Worm (Caenorhabditis elegans) whole organism, young adult: ENCODE results near the gene ugt-2.

Source experiments
- C06A6.2 ChIP-seq: fragments of 200-800 bp; sonication (Bioruptor generic); conservative IDR thresholded peaks from 2 replicates; pipeline ENCODE4 v1.3.6; 2022; ENCODE audit warnings: missing genetic modification characterization, missing compliant biosample characterization
- F22D6.2 ChIP-seq: sonication (generic microtip); optimal IDR thresholded peaks from 2 replicates; lab custom pipeline; 2016; ENCODE audit warnings: mild to moderate bottlenecking, missing genetic modification characterization, missing compliant biosample characterization
- F33H1.4 ChIP-seq: fragments of 200-800 bp; sonication (Bioruptor generic); IDR thresholded peaks from 2 replicates; pipeline ENCODE4 v1.3.6; 2022; ENCODE audit warnings: missing genetic modification reagents, missing genetic modification characterization, missing compliant biosample characterization
- F39B2.1 ChIP-seq: fragments of 200-800 bp; sonication (Bioruptor generic); IDR thresholded peaks from 2 replicates; pipeline ENCODE4 v1.3.6; 2022; ENCODE audit warnings: missing genetic modification reagents, missing genetic modification characterization, missing compliant biosample characterization
- Y53G8AR.9 ChIP-seq: fragments of 200-800 bp; sonication (Bioruptor generic); conservative IDR thresholded peaks from 2 replicates; pipeline ENCODE4 v1.3.6; 2022; ENCODE audit warnings: missing genetic modification reagents, missing genetic modification characterization, missing compliant biosample characterization
- Y67H2A.10 ChIP-seq: fragments of 200-800 bp; sonication (Bioruptor generic); conservative IDR thresholded peaks from 2 replicates; pipeline ENCODE4 v1.3.6; 2022; ENCODE audit warnings: missing genetic modification reagents, missing genetic modification characterization, missing compliant biosample characterization
- attf-3 ChIP-seq: fragments of 200-800 bp; sonication (Bioruptor generic); conservative IDR thresholded peaks from 2 replicates; pipeline ENCODE4 v1.3.6; 2022; ENCODE audit warnings: missing genetic modification reagents, missing genetic modification characterization, missing compliant biosample characterization
- cebp-1 ChIP-seq, 2 experiments: fragments of 200-800 bp in 1 of 2; sonication (Bioruptor generic) in 1 of 2; sonication (generic microtip) in 1 of 2; IDR thresholded peaks in 1 of 2; optimal IDR thresholded peaks in 1 of 2; 2 replicates each; pipeline versions ENCODE4 v1.3.6 to Lab custom; 2017 to 2022; ENCODE audit warnings: missing compliant biosample characterization in 2 of 2, missing genetic modification characterization in 2 of 2, mild to moderate bottlenecking in 1 of 2, missing genetic modification reagents in 1 of 2, moderate library complexity in 1 of 2
- ceh-100 ChIP-seq: fragments of 200-800 bp; sonication (Bioruptor generic); IDR thresholded peaks from 2 replicates; pipeline ENCODE4 v1.3.6; 2022; ENCODE audit warnings: missing genetic modification reagents, missing genetic modification characterization, missing compliant biosample characterization
- ceh-27 ChIP-seq: fragments of 200-800 bp; sonication (Bioruptor generic); optimal IDR thresholded peaks from 2 replicates; lab custom pipeline; 2018; ENCODE audit warnings: mild to moderate bottlenecking, missing genetic modification characterization, moderate library complexity, missing compliant biosample characterization
- dox-1 ChIP-seq: fragments of 200-800 bp; sonication (Bioruptor generic); IDR thresholded peaks from 2 replicates; pipeline ENCODE4 v1.3.6; 2022; ENCODE audit warnings: missing genetic modification reagents, missing genetic modification characterization, missing compliant biosample characterization
- egrh-3 ChIP-seq: fragments of 200-800 bp; sonication (Bioruptor generic); IDR thresholded peaks from 2 replicates; pipeline ENCODE4 v1.3.6; 2022; ENCODE audit warnings: missing genetic modification reagents, missing genetic modification characterization, missing compliant biosample characterization
- ets-4 ChIP-seq: fragments of 200-800 bp; sonication (Bioruptor generic); optimal IDR thresholded peaks from 2 replicates; lab custom pipeline; 2018; ENCODE audit warnings: mild to moderate bottlenecking, missing genetic modification characterization, missing compliant biosample characterization
- fkh-3 ChIP-seq: sonication (generic microtip); optimal IDR thresholded peaks from 2 replicates; lab custom pipeline; 2016; ENCODE audit warnings: mild to moderate bottlenecking, missing genetic modification characterization, missing compliant biosample characterization
- hlh-26 ChIP-seq: fragments of 200-800 bp; sonication (Bioruptor generic); conservative IDR thresholded peaks from 2 replicates; pipeline ENCODE4 v1.3.6; 2022; ENCODE audit warnings: missing genetic modification reagents, missing genetic modification characterization, missing compliant biosample characterization
- hsf-1 ChIP-seq: fragments of 200-800 bp; sonication (Bioruptor generic); IDR thresholded peaks from 2 replicates; pipeline ENCODE4 v1.3.6; 2022; ENCODE audit warnings: missing genetic modification reagents, missing genetic modification characterization, missing compliant biosample characterization
- lag-1 ChIP-seq: fragments of 200-800 bp; sonication (Bioruptor generic); IDR thresholded peaks from 2 replicates; pipeline ENCODE4 v1.3.6; 2022; ENCODE audit warnings: missing genetic modification reagents, missing genetic modification characterization, missing compliant biosample characterization
- let-607 ChIP-seq, 2 experiments: fragments of 200-800 bp in 1 of 2; sonication (Bioruptor generic) in 1 of 2; sonication (generic microtip) in 1 of 2; optimal IDR thresholded peaks; 2 replicates each; lab custom pipeline; 2016 to 2018; ENCODE audit warnings: mild to moderate bottlenecking in 2 of 2, missing compliant biosample characterization in 2 of 2, missing genetic modification characterization in 2 of 2, moderate library complexity in 2 of 2, missing genotype in 1 of 2
- lin-40 ChIP-seq: sonication (generic microtip); optimal IDR thresholded peaks from 2 replicates; lab custom pipeline; 2016; ENCODE audit warnings: missing genetic modification characterization, mild to moderate bottlenecking, missing compliant biosample characterization, missing genotype, missing genetic modification reagents
- lsl-1 ChIP-seq: fragments of 200-800 bp; sonication (Bioruptor generic); optimal IDR thresholded peaks from 2 replicates; lab custom pipeline; 2018; ENCODE audit warnings: mild to moderate bottlenecking, missing genetic modification characterization, moderate library complexity, missing compliant biosample characterization
- madf-10 ChIP-seq: sonication (generic microtip); optimal IDR thresholded peaks from 2 replicates; lab custom pipeline; 2016; ENCODE audit warnings: mild to moderate bottlenecking, missing genetic modification characterization, missing compliant biosample characterization
- mes-4 ChIP-seq: sonication (generic microtip); optimal IDR thresholded peaks from 2 replicates; lab custom pipeline; 2016; ENCODE audit warnings: missing genotype, missing genetic modification characterization, missing compliant biosample characterization
- mxl-1 ChIP-seq: sonication (generic microtip); optimal IDR thresholded peaks from 2 replicates; lab custom pipeline; 2016; ENCODE audit warnings: missing genetic modification characterization, missing compliant biosample characterization
- nhr-179 ChIP-seq: sonication (generic microtip); optimal IDR thresholded peaks from 2 replicates; lab custom pipeline; 2016; ENCODE audit warnings: mild to moderate bottlenecking, missing genetic modification characterization, missing compliant biosample characterization
- nhr-80 ChIP-seq: sonication (generic microtip); optimal IDR thresholded peaks from 2 replicates; lab custom pipeline; 2016; ENCODE audit warnings: missing genetic modification characterization, missing compliant biosample characterization
- sdz-38 ChIP-seq: sonication (generic microtip); optimal IDR thresholded peaks from 2 replicates; lab custom pipeline; 2016; ENCODE audit warnings: missing genotype, missing genetic modification characterization, missing compliant biosample characterization
- snpc-1.1 ChIP-seq: sonication (generic microtip); optimal IDR thresholded peaks from 2 replicates; lab custom pipeline; 2017; ENCODE audit warnings: missing genetic modification characterization, mild to moderate bottlenecking, missing compliant biosample characterization, antibody characterized with exemption, moderate library complexity, missing genotype, missing genetic modification reagents; ENCODE audit not compliant: insufficient read depth
- snpc-1.3 ChIP-seq: sonication (generic microtip); optimal IDR thresholded peaks from 2 replicates; lab custom pipeline; 2017; ENCODE audit warnings: missing genetic modification characterization, mild to moderate bottlenecking, missing compliant biosample characterization, antibody characterized with exemption, moderate library complexity, missing genotype, missing genetic modification reagents; ENCODE audit not compliant: insufficient read depth
- tlf-1 ChIP-seq: fragments of 200-800 bp; sonication (Bioruptor generic); optimal IDR thresholded peaks from 2 replicates; lab custom pipeline; 2018; ENCODE audit warnings: mild to moderate bottlenecking, missing genetic modification characterization, missing compliant biosample characterization
- unc-62 ChIP-seq: fragments of 150-350 bp; optimal IDR thresholded peaks from 2 replicates; lab custom pipeline; 2014; ENCODE audit warnings: missing biosample characterization, missing genetic modification reagents, missing genetic modification characterization

ugt-2 gene

ce11 chrV:10426253-10426652 lies 27.7 kb downstream of the ugt-2 start, which contains the start of gene apc-10:
Gene apc-10 (minus strand): TSS chrV:10426353.
- TF ChIP-seq ceh-27 (GFP tag; lab: Kevin White, UChicago) (no peak), snpc-1.3 (tag; lab: Kevin White, UChicago) (no peak), madf-10 (tag; lab: Kevin White, UChicago) (no peak), lsl-1 (GFP tag; lab: Kevin White, UChicago) (peak; percentile 62), cebp-1 (GFP tag; IDR thresholded peaks at IDR 0.05; lab: Robert Waterston, UW) (no peak), cebp-1 (tag; optimal IDR thresholded peaks at IDR 0.05; lab: Kevin White, UChicago) (no peak)

- TF ChIP-seq Y53G8AR.9 (no peak), sdz-38 (tag; lab: Kevin White, UChicago) (no peak), attf-3 (no peak), lag-1 (GFP tag; lab: Robert Waterston, UW) (no peak), mes-4 (tag; lab: Kevin White, UChicago) (no peak), C06A6.2 (GFP tag; lab: Robert Waterston, UW) (no peak), fkh-3 (tag; lab: Kevin White, UChicago) (no peak), hsf-1 (GFP tag; lab: Robert Waterston, UW) (no peak), snpc-1.1 (no peak), lin-40 (tag; lab: Kevin White, UChicago) (no peak), unc-62 (GFP tag; lab: Kevin White, UChicago) (no peak)
These were observed 30.0 kb downstream of the ugt-2 start, which contains the start of gene tag-314 for ce11 chrV:10428608-10429007. Gene tag-314 (minus strand): TSS chrV:10428708.

ce11 chrV:10432607-10433006 lies 34.0 kb downstream of the ugt-2 start:
- TF ChIP-seq lsl-1 (GFP tag; lab: Kevin White, UChicago) (no peak), dox-1 (peak; percentile 32; the same call in 1 of the 2 replicates), nhr-80 (tag; lab: Kevin White, UChicago) (peak; percentile 87), hlh-26 (no peak), tlf-1 (GFP tag; lab: Kevin White, UChicago) (no peak), ets-4 (GFP tag; lab: Kevin White, UChicago) (peak; percentile 82)

ce11 chrV:10433721-10434120 lies 35.1 kb downstream of the ugt-2 start, which contains the start of gene Y32F6A.4:
Gene Y32F6A.4 (minus strand): TSS chrV:10434067.
- TF ChIP-seq nhr-179 (no peak), nhr-80 (tag; lab: Kevin White, UChicago) (peak; percentile 47)

ce11 chrV:10435198-10435597 lies 36.6 kb downstream of the ugt-2 start:
- TF ChIP-seq ceh-100 (GFP tag; lab: Robert Waterston, UW) (no peak), let-607 (tag; optimal IDR thresholded peaks at IDR 0.05; lab: Kevin White, UChicago) (peak in 1 of 2 experiments; percentile 35), cebp-1 (GFP tag; IDR thresholded peaks at IDR 0.05; lab: Robert Waterston, UW) (no peak), cebp-1 (tag; optimal IDR thresholded peaks at IDR 0.05; lab: Kevin White, UChicago) (no peak), nhr-80 (tag; lab: Kevin White, UChicago) (peak; percentile 44), F39B2.1 (GFP tag; lab: Robert Waterston, UW) (no peak), egrh-3 (GFP tag; lab: Robert Waterston, UW) (no peak), F22D6.2 (tag; lab: Kevin White, UChicago) (no peak), mxl-1 (no peak)

ce11 chrV:10436612-10437011 lies 38.0 kb downstream of the ugt-2 start, which contains the start of gene set-22:
Gene set-22 (plus strand): TSS chrV:10436912.
- TF ChIP-seq Y67H2A.10 (GFP tag; lab: Robert Waterston, UW) (no peak), F33H1.4 (GFP tag; lab: Robert Waterston, UW) (peak; percentile 18; the same call in 1 of the 2 replicates), lsl-1 (GFP tag; lab: Kevin White, UChicago) (peak; percentile 81)
- TF ChIP-seq, all 124 proteins: peak for 2
